Worm (Caenorhabditis elegans) whole organism, young adult: ENCODE data around the gene sri-72.

ENCODE experiments used
- B0019.2 ChIP-seq: fragments of 200-800 bp; sonication (Bioruptor generic); conservative IDR thresholded peaks from 2 replicates; pipeline ENCODE4 v1.3.6; 2022; ENCODE audit warnings: missing genetic modification reagents, missing genetic modification characterization, missing compliant biosample characterization
- C06A6.2 ChIP-seq: fragments of 200-800 bp; sonication (Bioruptor generic); conservative IDR thresholded peaks from 2 replicates; pipeline ENCODE4 v1.3.6; 2022; ENCODE audit warnings: missing genetic modification characterization, missing compliant biosample characterization
- F10E7.11 ChIP-seq: sonication (generic microtip); optimal IDR thresholded peaks from 2 replicates; lab custom pipeline; 2017; ENCODE audit warnings: mild to moderate bottlenecking, missing genetic modification characterization, moderate library complexity, missing compliant biosample characterization
- F22D6.2 ChIP-seq: sonication (generic microtip); optimal IDR thresholded peaks from 2 replicates; lab custom pipeline; 2016; ENCODE audit warnings: mild to moderate bottlenecking, missing genetic modification characterization, missing compliant biosample characterization
- F33H1.4 ChIP-seq: fragments of 200-800 bp; sonication (Bioruptor generic); IDR thresholded peaks from 2 replicates; pipeline ENCODE4 v1.3.6; 2022; ENCODE audit warnings: missing genetic modification reagents, missing genetic modification characterization, missing compliant biosample characterization
- K12H6.12 ChIP-seq: fragments of 200-800 bp; sonication (Bioruptor generic); optimal IDR thresholded peaks from 2 replicates; lab custom pipeline; 2018; ENCODE audit warnings: mild to moderate bottlenecking, missing genetic modification characterization, missing compliant biosample characterization
- T07F8.4 ChIP-seq: sonication (generic microtip); optimal IDR thresholded peaks from 2 replicates; lab custom pipeline; 2016; ENCODE audit warnings: mild to moderate bottlenecking, missing genetic modification characterization, moderate library complexity, missing compliant biosample characterization
- Y53G8AR.9 ChIP-seq: fragments of 200-800 bp; sonication (Bioruptor generic); conservative IDR thresholded peaks from 2 replicates; pipeline ENCODE4 v1.3.6; 2022; ENCODE audit warnings: missing genetic modification reagents, missing genetic modification characterization, missing compliant biosample characterization
- Y56A3A.18 ChIP-seq: fragments of 200-800 bp; sonication (Bioruptor generic); IDR thresholded peaks from 2 replicates; pipeline ENCODE4 v1.3.6; 2022; ENCODE audit warnings: missing genetic modification reagents, missing genetic modification characterization, missing compliant biosample characterization
- Y79H2A.3 ChIP-seq: fragments of 200-800 bp; sonication (Bioruptor generic); conservative IDR thresholded peaks from 2 replicates; pipeline ENCODE4 v1.3.6; 2022; ENCODE audit warnings: missing genetic modification reagents, missing genetic modification characterization, missing compliant biosample characterization
- bed-1 ChIP-seq: fragments of 200-800 bp; sonication (Bioruptor generic); IDR thresholded peaks from 2 replicates; pipeline ENCODE4 v1.3.6; 2022; ENCODE audit warnings: missing genetic modification reagents, missing genetic modification characterization, missing compliant biosample characterization
- ceh-91 ChIP-seq: fragments of 200-800 bp; sonication (Bioruptor generic); IDR thresholded peaks from 2 replicates; pipeline ENCODE4 v1.3.6; 2022; ENCODE audit warnings: missing genetic modification reagents, missing genetic modification characterization, missing compliant biosample characterization
- dpl-1 ChIP-seq: fragments of 150-350 bp; optimal IDR thresholded peaks from 2 replicates; lab custom pipeline; 2014; ENCODE audit warnings: missing biosample characterization, missing genetic modification reagents, missing genetic modification characterization
- efl-1 ChIP-seq: fragments of 150-350 bp; optimal IDR thresholded peaks from 2 replicates; lab custom pipeline; 2014; ENCODE audit warnings: missing biosample characterization, missing genetic modification reagents, missing genetic modification characterization
- egl-44 ChIP-seq: fragments of 200-800 bp; sonication (Bioruptor generic); IDR thresholded peaks from 2 replicates; pipeline ENCODE4 v1.3.6; 2022; ENCODE audit warnings: missing genetic modification reagents, missing genetic modification characterization, missing compliant biosample characterization
- ekl-4 ChIP-seq: fragments of 200-800 bp; sonication (Bioruptor generic); IDR thresholded peaks from 2 replicates; pipeline ENCODE4 v1.3.6; 2022; ENCODE audit warnings: missing genetic modification reagents, missing genetic modification characterization, missing compliant biosample characterization
- hlh-26 ChIP-seq: fragments of 200-800 bp; sonication (Bioruptor generic); conservative IDR thresholded peaks from 2 replicates; pipeline ENCODE4 v1.3.6; 2022; ENCODE audit warnings: missing genetic modification reagents, missing genetic modification characterization, missing compliant biosample characterization
- hrde-1 ChIP-seq: sonication (generic microtip); optimal IDR thresholded peaks from 2 replicates; lab custom pipeline; 2016; ENCODE audit warnings: missing genetic modification characterization, mild to moderate bottlenecking, missing compliant biosample characterization, moderate library complexity, missing genotype, missing genetic modification reagents, borderline replicate concordance
- lag-1 ChIP-seq: fragments of 200-800 bp; sonication (Bioruptor generic); IDR thresholded peaks from 2 replicates; pipeline ENCODE4 v1.3.6; 2022; ENCODE audit warnings: missing genetic modification reagents, missing genetic modification characterization, missing compliant biosample characterization
- lir-1 ChIP-seq: fragments of 200-800 bp; sonication (Bioruptor generic); conservative IDR thresholded peaks from 2 replicates; pipeline ENCODE4 v1.3.6; 2022; ENCODE audit warnings: missing genetic modification reagents, missing genetic modification characterization, missing compliant biosample characterization
- lsl-1 ChIP-seq: fragments of 200-800 bp; sonication (Bioruptor generic); optimal IDR thresholded peaks from 2 replicates; lab custom pipeline; 2018; ENCODE audit warnings: mild to moderate bottlenecking, missing genetic modification characterization, moderate library complexity, missing compliant biosample characterization
- madf-6 ChIP-seq: fragments of 200-800 bp; sonication (Bioruptor generic); IDR thresholded peaks from 2 replicates; pipeline ENCODE4 v1.3.6; 2022; ENCODE audit warnings: missing genetic modification reagents, missing genetic modification characterization, missing compliant biosample characterization
- mcd-1 ChIP-seq: fragments of 200-800 bp; sonication (Bioruptor generic); IDR thresholded peaks from 2 replicates; pipeline ENCODE4 v1.3.6; 2022; ENCODE audit warnings: missing genetic modification reagents, missing genetic modification characterization, missing compliant biosample characterization
- nfya-1 ChIP-seq: sonication (generic microtip); optimal IDR thresholded peaks from 2 replicates; lab custom pipeline; 2017; ENCODE audit warnings: antibody characterized with exemption, missing compliant biosample characterization, missing genetic modification characterization, borderline replicate concordance; ENCODE audit not compliant: insufficient read depth
- nfya-2 ChIP-seq: fragments of 200-800 bp; sonication (Bioruptor generic); IDR thresholded peaks from 2 replicates; pipeline ENCODE4 v1.3.6; 2022; ENCODE audit warnings: missing genetic modification reagents, missing genetic modification characterization, missing compliant biosample characterization
- pbrm-1 ChIP-seq: fragments of 200-800 bp; sonication (Bioruptor generic); IDR thresholded peaks from 2 replicates; pipeline ENCODE4 v1.3.6; 2022; ENCODE audit warnings: missing genetic modification reagents, missing genetic modification characterization, missing compliant biosample characterization
- rec-8 ChIP-seq, 2 experiments: sonication (generic microtip); optimal IDR thresholded peaks; 2 replicates each; lab custom pipeline; 2016; ENCODE audit warnings: mild to moderate bottlenecking in 2 of 2, missing genetic modification characterization in 2 of 2, missing genetic modification reagents in 2 of 2, missing genotype in 2 of 2, missing biosample characterization in 1 of 2, missing compliant biosample characterization in 1 of 2, moderate library complexity in 1 of 2
- rpc-1 ChIP-seq, 2 experiments: fragments of 150-350 bp in 1 of 2; sonication (generic microtip) in 1 of 2; optimal IDR thresholded peaks; 2 replicates each; lab custom pipeline; 2014 to 2018; ENCODE audit warnings: missing biosample characterization in 1 of 2, missing genetic modification characterization in 1 of 2, missing genetic modification reagents in 1 of 2, missing genotype in 1 of 2
- sea-2 ChIP-seq: fragments of 200-800 bp; sonication (Bioruptor generic); IDR thresholded peaks from 2 replicates; pipeline ENCODE4 v1.3.6; 2022; ENCODE audit warnings: missing genetic modification characterization, missing compliant biosample characterization
- snpc-1.1 ChIP-seq: sonication (generic microtip); optimal IDR thresholded peaks from 2 replicates; lab custom pipeline; 2017; ENCODE audit warnings: missing genetic modification characterization, mild to moderate bottlenecking, missing compliant biosample characterization, antibody characterized with exemption, moderate library complexity, missing genotype, missing genetic modification reagents; ENCODE audit not compliant: insufficient read depth
- snpc-1.3 ChIP-seq: sonication (generic microtip); optimal IDR thresholded peaks from 2 replicates; lab custom pipeline; 2017; ENCODE audit warnings: missing genetic modification characterization, mild to moderate bottlenecking, missing compliant biosample characterization, antibody characterized with exemption, moderate library complexity, missing genotype, missing genetic modification reagents; ENCODE audit not compliant: insufficient read depth
- snpc-3.4 ChIP-seq: sonication (generic microtip); optimal IDR thresholded peaks from 2 replicates; lab custom pipeline; 2017; ENCODE audit warnings: missing genetic modification characterization, mild to moderate bottlenecking, missing compliant biosample characterization, antibody characterized with exemption, moderate library complexity, missing genotype, missing genetic modification reagents
- somi-1 ChIP-seq: fragments of 200-800 bp; sonication (Bioruptor generic); optimal IDR thresholded peaks from 2 replicates; lab custom pipeline; 2018; ENCODE audit warnings: mild to moderate bottlenecking, missing genetic modification characterization, missing compliant biosample characterization
- tbp1 ChIP-seq: fragments of 200-800 bp; sonication (Bioruptor generic); optimal IDR thresholded peaks from 2 replicates; lab custom pipeline; 2018; ENCODE audit warnings: mild to moderate bottlenecking, missing genetic modification characterization, missing compliant biosample characterization
- tlf-1 ChIP-seq: fragments of 200-800 bp; sonication (Bioruptor generic); optimal IDR thresholded peaks from 2 replicates; lab custom pipeline; 2018; ENCODE audit warnings: mild to moderate bottlenecking, missing genetic modification characterization, missing compliant biosample characterization
- ztf-26 ChIP-seq: sonication (generic microtip); optimal IDR thresholded peaks from 2 replicates; lab custom pipeline; 2017; ENCODE audit warnings: missing genetic modification characterization, missing compliant biosample characterization
- ztf-28 ChIP-seq: fragments of 200-800 bp; sonication (Bioruptor generic); IDR thresholded peaks from 2 replicates; pipeline ENCODE4 v1.3.6; 2022; ENCODE audit warnings: missing genetic modification reagents, missing genetic modification characterization, missing compliant biosample characterization
- ztf-3 ChIP-seq: fragments of 200-800 bp; sonication (Bioruptor generic); optimal IDR thresholded peaks from 2 replicates; lab custom pipeline; 2018; ENCODE audit warnings: mild to moderate bottlenecking, missing genetic modification characterization, missing compliant biosample characterization

Gene sri-72

ce11 chrV:576070-576469, 8.1 kb upstream of the sri-72 start, which contains the start of gene K06H6.5:
Gene K06H6.5 (plus strand): TSS chrV:576370.
- TF ChIP-seq Y56A3A.18 (GFP tag; lab: Robert Waterston, UW) (no peak), Y53G8AR.9 (no peak), F33H1.4 (GFP tag; lab: Robert Waterston, UW) (no peak), somi-1 (GFP tag; lab: Kevin White, UChicago) (no peak), B0019.2 (GFP tag; lab: Robert Waterston, UW) (no peak), mcd-1 (GFP tag; lab: Robert Waterston, UW) (no peak), F10E7.11 (tag; lab: Kevin White, UChicago) (no peak), K12H6.12 (tag; lab: Kevin White, UChicago) (no peak), snpc-3.4 (no peak), rec-8 (tag; optimal IDR thresholded peaks at IDR 0.05; lab: Kevin White, UChicago) (no peak), Y79H2A.3 (GFP tag; lab: Robert Waterston, UW) (no peak), lsl-1 (GFP tag; lab: Kevin White, UChicago) (no peak), bed-1 (GFP tag; lab: Robert Waterston, UW) (no peak), egl-44 (GFP tag; lab: Robert Waterston, UW) (no peak), sea-2 (GFP tag; lab: Robert Waterston, UW) (no peak)
- TF ChIP-seq, all 124 proteins: peak for 0

- no peak for TF ChIP-seq lir-1 (GFP tag; lab: Robert Waterston, UW)
- no peak for TF ChIP-seq madf-6 (GFP tag; lab: Robert Waterston, UW)
- TF ChIP-seq tlf-1 (GFP tag; lab: Kevin White, UChicago): no peak
- no peak for TF ChIP-seq C06A6.2
- no peak for TF ChIP-seq ekl-4 (GFP tag; lab: Robert Waterston, UW)
- TF ChIP-seq snpc-1.1: no peak
- TF ChIP-seq pbrm-1 (GFP tag; lab: Robert Waterston, UW): no peak
- no peak for TF ChIP-seq snpc-3.4
- TF ChIP-seq ztf-28 (GFP tag; lab: Robert Waterston, UW): no peak
Measured at ce11 chrV:574639-575038, 6.6 kb upstream of the sri-72 start, which contains the start of gene C14C6.13. Gene C14C6.13 (minus strand): TSS chrV:574739.

ce11 chrV:565984-566383, 2.0 kb downstream of the sri-72 start, which contains the start of gene sri-73:
Gene sri-73 (minus strand): TSS chrV:566084.
- no peak for TF ChIP-seq nfya-1 (tag; lab: Kevin White, UChicago)
- no peak for TF ChIP-seq lir-1 (GFP tag; lab: Robert Waterston, UW)
- TF ChIP-seq ceh-91 (GFP tag; lab: Robert Waterston, UW): no peak
- no peak for TF ChIP-seq rpc-1 (optimal IDR thresholded peaks at IDR 0.05; lab: Kevin White, UChicago)
- no peak for TF ChIP-seq rpc-1 (tag; optimal IDR thresholded peaks at IDR 0.05; lab: Kevin White, UChicago)
- TF ChIP-seq nfya-2 (GFP tag; lab: Robert Waterston, UW): no peak
- TF ChIP-seq F22D6.2 (tag; lab: Kevin White, UChicago): no peak
- TF ChIP-seq madf-6 (GFP tag; lab: Robert Waterston, UW): no peak
- TF ChIP-seq tbp1 (GFP tag; lab: Kevin White, UChicago): no peak
- TF ChIP-seq hlh-26 (GFP tag; lab: Robert Waterston, UW): no peak
- TF ChIP-seq ztf-3 (GFP tag; lab: Kevin White, UChicago): no peak
- no peak for TF ChIP-seq efl-1 (GFP tag; lab: Kevin White, UChicago)
- no peak for TF ChIP-seq dpl-1
- TF ChIP-seq T07F8.4: no peak
- no peak for TF ChIP-seq Y56A3A.18 (GFP tag; lab: Robert Waterston, UW)
- TF ChIP-seq ztf-26 (tag; lab: Kevin White, UChicago): no peak
- no peak for TF ChIP-seq sea-2 (GFP tag; lab: Robert Waterston, UW)
- TF ChIP-seq hrde-1 (tag; lab: Kevin White, UChicago): no peak
- no peak for TF ChIP-seq lag-1
- TF ChIP-seq snpc-1.3: no peak
